Fruit fly (Drosophila melanogaster) whole organism, embryonic: Measurements from ENCODE around the gene CG2145.

Experiments used
- Bteb2 ChIP-seq: fragments of 200-800 bp; sonication (Bioruptor generic); optimal IDR thresholded peaks from 2 replicates; lab custom pipeline; 2016; ENCODE audit warnings: missing biosample characterization, missing genetic modification characterization
- Lpt ChIP-seq: fragments of >200 bp; optimal IDR thresholded peaks from 2 replicates; lab custom pipeline; 2018; ENCODE audit warnings: missing biosample characterization, missing genetic modification characterization
- Meics ChIP-seq: fragments of 200-800 bp; sonication (Bioruptor generic); optimal IDR thresholded peaks from 2 replicates; lab custom pipeline; 2017; ENCODE audit warnings: missing biosample characterization, mild to moderate bottlenecking, missing genetic modification characterization
- Six4 ChIP-seq: fragments of 200-800 bp; sonication (Bioruptor generic); optimal IDR thresholded peaks from 2 replicates; lab custom pipeline; 2016; ENCODE audit warnings: missing biosample characterization, missing genetic modification characterization
- Spps ChIP-seq: fragments of 200-800 bp; sonication (Bioruptor generic); optimal IDR thresholded peaks from 2 replicates; lab custom pipeline; 2018; ENCODE audit warnings: missing biosample characterization, mild to moderate bottlenecking, missing genetic modification characterization
- Ssrp ChIP-seq: fragments of 200-800 bp; sonication (Bioruptor generic); optimal IDR thresholded peaks from 2 replicates; lab custom pipeline; 2018; ENCODE audit warnings: missing biosample characterization, mild to moderate bottlenecking, missing genetic modification characterization, moderate library complexity
- ase ChIP-seq: fragments of 200-800 bp; sonication (Bioruptor generic); IDR thresholded peaks from 3 replicates; pipeline ENCODE4 v1.3.6; 2022; ENCODE audit warnings: missing biosample characterization, missing genetic modification characterization
- cg ChIP-seq: fragments of 200-800 bp; sonication (Bioruptor generic); optimal IDR thresholded peaks from 3 replicates; lab custom pipeline; 2019; ENCODE audit warnings: missing biosample characterization, mild to moderate bottlenecking, missing genetic modification characterization, moderate library complexity
- dpn ChIP-seq, 2 experiments: fragments of 200-800 bp; sonication (Bioruptor generic); optimal IDR thresholded peaks; 3 replicates each; lab custom pipeline; 2016; ENCODE audit warnings: missing biosample characterization in 2 of 2, missing genetic modification characterization in 2 of 2
- eve ChIP-seq, 2 experiments: fragments of >200 bp; optimal IDR thresholded peaks; 2 replicates each; lab custom pipeline; 2017; ENCODE audit warnings: missing biosample characterization in 2 of 2, missing genetic modification characterization in 2 of 2
- gcm2 ChIP-seq: fragments of 200-800 bp; sonication (Bioruptor generic); optimal IDR thresholded peaks from 2 replicates; lab custom pipeline; 2016; ENCODE audit warnings: missing biosample characterization, missing genetic modification characterization
- sens ChIP-seq: fragments of 200-800 bp; sonication (Bioruptor generic); peaks from one replicate; lab custom pipeline; 2016; ENCODE audit warnings: missing biosample characterization, missing genetic modification characterization
- tx ChIP-seq: fragments of 200-800 bp; sonication (Bioruptor generic); optimal IDR thresholded peaks from 2 replicates; lab custom pipeline; 2016; ENCODE audit warnings: missing biosample characterization, missing genetic modification characterization
- zfh1 ChIP-seq: fragments of 200-800 bp; sonication (Bioruptor generic); IDR thresholded peaks from 3 replicates; pipeline ENCODE4 v1.3.6; 2022; ENCODE audit warnings: missing biosample characterization, missing genetic modification characterization

- TF ChIP-seq tx (no peak), ase (GFP tag; lab: Robert Waterston, UW) (no peak), Lpt (GFP tag; lab: Kevin White, UChicago) (no peak), Spps (tag; lab: Kevin White, UChicago) (no peak), gcm2 (no peak), Bteb2 (no peak), eve (GFP tag; optimal IDR thresholded peaks at IDR 0.05; lab: Kevin White, UChicago) (no peak), cg (no peak), sens (GFP tag; lab: Kevin White, UChicago) (peak; percentile 18), dpn (GFP tag; optimal IDR thresholded peaks at IDR 0.05; lab: Kevin White, UChicago) (no peak), Meics (GFP tag; lab: Kevin White, UChicago) (no peak), Six4 (no peak), zfh1 (GFP tag; lab: Robert Waterston, UW) (no peak), Ssrp (tag; lab: Kevin White, UChicago) (no peak)
These were observed at the start of gene CG2145 for dm6 chrX:10927110-10927509.
